Fruit fly (Drosophila melanogaster) whole organism, embryonic: ENCODE measurements around the gene Tlk.

Source experiments
- Asciz ChIP-seq: fragments of 200-800 bp; sonication (Bioruptor generic); optimal IDR thresholded peaks from 2 replicates; lab custom pipeline; 2017; ENCODE audit warnings: missing biosample characterization, mild to moderate bottlenecking, missing genetic modification characterization, missing genetic modification reagents
- Atf6 ChIP-seq: fragments of 200-800 bp; sonication (Bioruptor generic); IDR thresholded peaks from 2 replicates; pipeline ENCODE4 v1.3.6; 2022; ENCODE audit warnings: missing biosample characterization, missing genetic modification characterization
- Blimp-1 ChIP-seq: fragments of 200-800 bp; sonication (Bioruptor generic); optimal IDR thresholded peaks from 3 replicates; lab custom pipeline; 2018; ENCODE audit warnings: missing biosample characterization, missing genetic modification characterization, mild to moderate bottlenecking, moderate library complexity, missing genetic modification reagents
- CG12219 ChIP-seq: fragments of 200-800 bp; sonication (Bioruptor generic); optimal IDR thresholded peaks from 3 replicates; lab custom pipeline; 2018; ENCODE audit warnings: missing biosample characterization, mild to moderate bottlenecking, missing genetic modification characterization
- CG12299 ChIP-seq: fragments of 200-800 bp; sonication (Bioruptor generic); optimal IDR thresholded peaks from 2 replicates; lab custom pipeline; 2018; ENCODE audit warnings: missing biosample characterization, mild to moderate bottlenecking, missing genetic modification characterization
- CG13296 ChIP-seq: fragments of 200-800 bp; sonication (Bioruptor generic); optimal IDR thresholded peaks from 3 replicates; lab custom pipeline; 2018; ENCODE audit warnings: missing biosample characterization, mild to moderate bottlenecking, missing genetic modification characterization
- CG13424 ChIP-seq: fragments of 200-800 bp; sonication (Bioruptor generic); optimal IDR thresholded peaks from 2 replicates; lab custom pipeline; 2019; ENCODE audit warnings: missing biosample characterization, mild to moderate bottlenecking, missing genetic modification characterization, moderate library complexity
- CG13894 ChIP-seq: fragments of 200-800 bp; sonication (Bioruptor generic); optimal IDR thresholded peaks from 3 replicates; lab custom pipeline; 2018; ENCODE audit warnings: missing biosample characterization, mild to moderate bottlenecking, missing genetic modification characterization, moderate library complexity
- CG18599 ChIP-seq: fragments of 200-800 bp; sonication (Bioruptor generic); optimal IDR thresholded peaks from 3 replicates; lab custom pipeline; 2017; ENCODE audit warnings: missing biosample characterization, missing genetic modification characterization, mild to moderate bottlenecking, moderate library complexity, missing genetic modification reagents
- CG2116 ChIP-seq: fragments of 200-800 bp; sonication (Bioruptor generic); optimal IDR thresholded peaks from 3 replicates; lab custom pipeline; 2018; ENCODE audit warnings: missing biosample characterization, mild to moderate bottlenecking, missing genetic modification characterization
- CG2202 ChIP-seq: fragments of 200-800 bp; sonication (Bioruptor generic); optimal IDR thresholded peaks from 2 replicates; lab custom pipeline; 2018; ENCODE audit warnings: missing biosample characterization, mild to moderate bottlenecking, missing genetic modification characterization
- CG3281 ChIP-seq: fragments of 200-800 bp; sonication (Bioruptor generic); optimal IDR thresholded peaks from 3 replicates; lab custom pipeline; 2017; ENCODE audit warnings: missing biosample characterization, mild to moderate bottlenecking, missing genetic modification characterization
- CG3407 ChIP-seq: fragments of 200-800 bp; sonication (Bioruptor generic); optimal IDR thresholded peaks from 2 replicates; lab custom pipeline; 2018; ENCODE audit warnings: missing biosample characterization, mild to moderate bottlenecking, missing genetic modification characterization
- CG34422 ChIP-seq: fragments of 200-800 bp; sonication (Bioruptor generic); IDR thresholded peaks from 3 replicates; pipeline ENCODE4 v1.3.6; 2022; ENCODE audit warnings: missing biosample characterization, missing genetic modification characterization
- CG4404 ChIP-seq: fragments of 200-800 bp; sonication (Bioruptor generic); IDR thresholded peaks from 2 replicates; pipeline ENCODE4 v1.3.6; 2022; ENCODE audit warnings: missing biosample characterization, missing genetic modification characterization
- CG7745 ChIP-seq: fragments of 200-800 bp; sonication (Bioruptor generic); optimal IDR thresholded peaks from 2 replicates; lab custom pipeline; 2018; ENCODE audit warnings: missing biosample characterization, mild to moderate bottlenecking, missing genetic modification characterization, moderate library complexity
- CG7928 ChIP-seq: fragments of 200-800 bp; sonication (Bioruptor generic); optimal IDR thresholded peaks from 2 replicates; lab custom pipeline; 2017; ENCODE audit warnings: missing biosample characterization, mild to moderate bottlenecking, missing genetic modification characterization
- CG9215 ChIP-seq: fragments of 200-800 bp; sonication (Bioruptor generic); IDR thresholded peaks from 2 replicates; pipeline ENCODE4 v1.3.6; 2022; ENCODE audit warnings: missing biosample characterization, missing genetic modification characterization
- D ChIP-seq, 2 experiments: fragments of 200-800 bp in 1 of 2; fragments of >200 bp in 1 of 2; sonication (Bioruptor generic) in 1 of 2; optimal IDR thresholded peaks; 2 replicates in 1 of 2; 3 replicates in 1 of 2; lab custom pipeline; 2017; ENCODE audit warnings: mild to moderate bottlenecking in 1 of 2, missing biosample characterization in 1 of 2, missing genetic modification characterization in 1 of 2, missing genetic modification reagents in 1 of 2
- Dref ChIP-seq: fragments of 200-800 bp; sonication (Bioruptor generic); IDR thresholded peaks from 2 replicates; pipeline ENCODE4 v1.3.6; 2022; ENCODE audit warnings: missing biosample characterization, missing genetic modification characterization
- Ets65A ChIP-seq: fragments of 200-800 bp; sonication (Bioruptor generic); peaks from one replicate; lab custom pipeline; 2016; ENCODE audit warnings: missing biosample characterization, missing genetic modification characterization
- H15 ChIP-seq: fragments of 200-800 bp; sonication (Bioruptor generic); IDR thresholded peaks from 3 replicates; pipeline ENCODE4 v1.3.6; 2022; ENCODE audit warnings: missing biosample characterization, missing genetic modification characterization
- HLH4C ChIP-seq: fragments of 200-800 bp; sonication (Bioruptor generic); IDR thresholded peaks from 3 replicates; pipeline ENCODE4 v1.3.6; 2022; ENCODE audit warnings: missing biosample characterization, missing genetic modification characterization; ENCODE audit not compliant: partially characterized antibody
- Hr51 ChIP-seq, 2 experiments: fragments of 200-800 bp; sonication (Bioruptor generic); optimal IDR thresholded peaks; 2 replicates in 1 of 2; 3 replicates in 1 of 2; lab custom pipeline; 2016 to 2018; ENCODE audit warnings: missing biosample characterization in 2 of 2, missing genetic modification characterization in 2 of 2, mild to moderate bottlenecking in 1 of 2, moderate library complexity in 1 of 2
- Hr78 ChIP-seq, 2 experiments: fragments of 200-800 bp in 1 of 2; fragments of >200 bp in 1 of 2; sonication (Bioruptor generic) in 1 of 2; optimal IDR thresholded peaks; 2 replicates each; lab custom pipeline; 2017 to 2019; ENCODE audit warnings: missing biosample characterization in 2 of 2, missing genetic modification characterization in 2 of 2, mild to moderate bottlenecking in 1 of 2, moderate library complexity in 1 of 2
- Hsf ChIP-seq: fragments of 200-800 bp; sonication (Bioruptor generic); optimal IDR thresholded peaks from 3 replicates; lab custom pipeline; 2016; ENCODE audit warnings: missing biosample characterization, missing genetic modification characterization
- NfI ChIP-seq: fragments of 200-800 bp; sonication (Bioruptor generic); optimal IDR thresholded peaks from 3 replicates; lab custom pipeline; 2018; ENCODE audit warnings: missing biosample characterization, mild to moderate bottlenecking, missing genetic modification characterization, moderate library complexity
- Optix ChIP-seq: fragments of 200-800 bp; sonication (Bioruptor generic); IDR thresholded peaks from 3 replicates; pipeline ENCODE4 v1.3.6; 2022; ENCODE audit warnings: missing biosample characterization, missing genetic modification characterization
- Pdp1 ChIP-seq, 2 experiments: fragments of 200-800 bp; sonication (Bioruptor generic); optimal IDR thresholded peaks; 3 replicates each; lab custom pipeline; 2016; ENCODE audit warnings: missing biosample characterization in 2 of 2, missing genetic modification characterization in 2 of 2, mild to moderate bottlenecking in 1 of 2, moderate library complexity in 1 of 2
- Poxn ChIP-seq: fragments of 200-800 bp; sonication (Bioruptor generic); IDR thresholded peaks from 2 replicates; pipeline ENCODE4 v1.3.6; 2022; ENCODE audit warnings: missing biosample characterization, missing genetic modification characterization
- Sox100B ChIP-seq: fragments of 200-800 bp; sonication (Bioruptor generic); optimal IDR thresholded peaks from 3 replicates; lab custom pipeline; 2018; ENCODE audit warnings: missing biosample characterization, mild to moderate bottlenecking, missing genetic modification characterization
- Sox102F ChIP-seq: fragments of 200-800 bp; sonication (Bioruptor generic); optimal IDR thresholded peaks from 2 replicates; lab custom pipeline; 2018; ENCODE audit warnings: missing biosample characterization, mild to moderate bottlenecking, missing genetic modification characterization, moderate library complexity
- ap ChIP-seq: fragments of 200-800 bp; sonication (Bioruptor generic); IDR thresholded peaks from 2 replicates; pipeline ENCODE4 v1.3.6; 2022; ENCODE audit warnings: missing biosample characterization, missing genetic modification characterization
- cwo ChIP-seq: fragments of 200-800 bp; sonication (Bioruptor generic); optimal IDR thresholded peaks from 3 replicates; lab custom pipeline; 2017; ENCODE audit warnings: missing biosample characterization, missing genetic modification characterization, mild to moderate bottlenecking, moderate library complexity, missing genetic modification reagents
- dati ChIP-seq: fragments of 200-800 bp; sonication (Bioruptor generic); IDR thresholded peaks from 2 replicates; pipeline ENCODE4 v1.3.6; 2022; ENCODE audit warnings: missing biosample characterization, missing genetic modification characterization
- fu2 ChIP-seq: fragments of 200-800 bp; sonication (Bioruptor generic); optimal IDR thresholded peaks from 2 replicates; lab custom pipeline; 2016; ENCODE audit warnings: missing biosample characterization, missing genetic modification characterization
- gcm2 ChIP-seq: fragments of 200-800 bp; sonication (Bioruptor generic); optimal IDR thresholded peaks from 2 replicates; lab custom pipeline; 2016; ENCODE audit warnings: missing biosample characterization, missing genetic modification characterization
- gsb-n ChIP-seq: fragments of 200-800 bp; sonication (Bioruptor generic); optimal IDR thresholded peaks from 3 replicates; lab custom pipeline; 2018; ENCODE audit warnings: missing biosample characterization, mild to moderate bottlenecking, missing genetic modification characterization
- ind ChIP-seq: fragments of 200-800 bp; sonication (Bioruptor generic); optimal IDR thresholded peaks from 3 replicates; lab custom pipeline; 2016; ENCODE audit warnings: missing biosample characterization, missing genetic modification characterization
- jigr1 ChIP-seq: fragments of 200-800 bp; sonication (Bioruptor generic); IDR thresholded peaks from 3 replicates; pipeline ENCODE4 v1.3.6; 2022; ENCODE audit warnings: missing biosample characterization, missing genetic modification characterization
- kay ChIP-seq: fragments of 200-800 bp; sonication (Bioruptor generic); optimal IDR thresholded peaks from 2 replicates; lab custom pipeline; 2016; ENCODE audit warnings: missing biosample characterization, missing genetic modification characterization
- lola ChIP-seq, 3 experiments: fragments of >200 bp in 2 of 3; fragments of 200-800 bp in 1 of 3; sonication (Bioruptor generic) in 1 of 3; optimal IDR thresholded peaks; 2 replicates each; lab custom pipeline; 2017 to 2019; ENCODE audit warnings: missing biosample characterization in 3 of 3, missing genetic modification characterization in 3 of 3, mild to moderate bottlenecking in 1 of 3, moderate library complexity in 1 of 3
- nmo ChIP-seq: fragments of 200-800 bp; sonication (Bioruptor generic); optimal IDR thresholded peaks from 2 replicates; lab custom pipeline; 2018; ENCODE audit warnings: missing biosample characterization, mild to moderate bottlenecking, missing genetic modification characterization, moderate library complexity
- onecut ChIP-seq: fragments of 200-800 bp; sonication (Bioruptor generic); IDR thresholded peaks from 2 replicates; pipeline ENCODE4 v1.3.6; 2022; ENCODE audit warnings: missing biosample characterization, missing genetic modification characterization
- pros ChIP-seq: fragments of 200-800 bp; sonication (Bioruptor generic); optimal IDR thresholded peaks from 3 replicates; lab custom pipeline; 2019; ENCODE audit warnings: missing biosample characterization, mild to moderate bottlenecking, missing genetic modification characterization, moderate library complexity
- scrt ChIP-seq: fragments of 200-800 bp; sonication (Bioruptor generic); optimal IDR thresholded peaks from 2 replicates; lab custom pipeline; 2018; ENCODE audit warnings: missing biosample characterization, mild to moderate bottlenecking, missing genetic modification characterization, moderate library complexity
- sd ChIP-seq: fragments of 200-800 bp; sonication (Bioruptor generic); optimal IDR thresholded peaks from 3 replicates; lab custom pipeline; 2018; ENCODE audit warnings: missing biosample characterization, mild to moderate bottlenecking, missing genetic modification characterization, moderate library complexity
- seq ChIP-seq: fragments of 200-800 bp; sonication (Bioruptor generic); IDR thresholded peaks from 2 replicates; pipeline ENCODE4 v1.3.6; 2022; ENCODE audit warnings: missing biosample characterization, missing genetic modification characterization
- sisA ChIP-seq: fragments of 200-800 bp; sonication (Bioruptor generic); IDR thresholded peaks from 2 replicates; pipeline ENCODE4 v1.3.6; 2022; ENCODE audit warnings: missing biosample characterization, missing genetic modification characterization

The Tlk gene

DNA sequence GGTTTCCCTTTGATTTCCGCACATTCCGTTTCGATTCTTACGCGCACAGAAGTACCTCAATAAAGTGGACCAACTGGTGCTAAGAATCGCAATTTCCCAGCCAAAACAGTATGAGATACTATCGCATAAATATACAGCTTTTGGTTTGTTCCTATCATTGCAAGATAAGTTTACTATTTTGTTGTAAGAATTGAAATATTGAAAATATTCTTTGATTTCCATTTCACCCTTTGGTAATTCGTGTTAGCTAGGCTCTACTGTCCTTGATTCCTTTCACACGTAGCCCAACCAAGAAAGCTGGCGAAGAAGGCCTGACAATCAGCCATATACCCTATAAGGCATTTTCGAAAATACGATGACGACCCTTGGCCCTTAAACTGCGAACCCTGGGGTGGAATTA lies 29.2 kb upstream of the Tlk start (continued):
- 0 out of 3 replicates have a peak, but pooled peaks have one; percentile 22 for TF ChIP-seq H15 (GFP tag; lab: Robert Waterston, UW)
- TF ChIP-seq fu2 (GFP tag; lab: Kevin White, UChicago): no peak
- peak; percentile 39 for TF ChIP-seq ind (GFP tag; lab: Kevin White, UChicago)
- no peak for TF ChIP-seq Hr78 (GFP tag; optimal IDR thresholded peaks at IDR 0.05; lab: Kevin White, UChicago)
- TF ChIP-seq Hr51 (GFP tag; optimal IDR thresholded peaks at IDR 0.05; lab: Kevin White, UChicago): peak in 1 of 2 experiments; percentile 45
- TF ChIP-seq nmo (GFP tag; lab: Kevin White, UChicago): peak; percentile 50
- TF ChIP-seq Ets65A: peak; percentile 43
- TF ChIP-seq HLH4C (GFP tag; lab: Robert Waterston, UW): no peak
- peak; percentile 57; the same call in 2 of the 3 replicates for TF ChIP-seq CG34422 (GFP tag; lab: Robert Waterston, UW)
- TF ChIP-seq Sox102F: peak; percentile 53
- TF ChIP-seq CG18599 (GFP tag; lab: Kevin White, UChicago): peak; percentile 68
- no peak for TF ChIP-seq Dref (GFP tag; lab: Robert Waterston, UW)
- TF ChIP-seq CG2202: peak; percentile 31
- peak; percentile 32 for TF ChIP-seq Sox100B (GFP tag; lab: Kevin White, UChicago)
- peak; percentile 40 for TF ChIP-seq NfI (GFP tag; lab: Kevin White, UChicago)
- TF ChIP-seq cwo (GFP tag; lab: Kevin White, UChicago): no peak
- TF ChIP-seq CG12219: peak; percentile 41
- peak; percentile 54; the same call in 1 of the 2 replicates for TF ChIP-seq CG4404
- TF ChIP-seq gsb-n (tag; lab: Kevin White, UChicago): peak; percentile 54
- no peak for TF ChIP-seq CG7928
- TF ChIP-seq jigr1 (GFP tag; lab: Robert Waterston, UW): no peak
- 0 out of 3 replicates have a peak, but pooled peaks have one; percentile 35 for TF ChIP-seq Optix (GFP tag; lab: Robert Waterston, UW)
- no peak for TF ChIP-seq Atf6
- no peak for TF ChIP-seq onecut (GFP tag; lab: Robert Waterston, UW)
- TF ChIP-seq CG9215 (GFP tag; lab: Robert Waterston, UW): 0 out of 2 replicates have a peak, but pooled peaks have one; percentile 8
- TF ChIP-seq lola (GFP tag; optimal IDR thresholded peaks at IDR 0.05; lab: Kevin White, UChicago): peak in 1 of 3 experiments; percentile 40
- no peak for TF ChIP-seq Asciz (GFP tag; lab: Kevin White, UChicago)
- TF ChIP-seq CG7745 (tag; lab: Kevin White, UChicago): no peak
- TF ChIP-seq CG13424 (tag; lab: Kevin White, UChicago): peak; percentile 59
- peak; percentile 50 for TF ChIP-seq sd (tag; lab: Kevin White, UChicago)
- peak; percentile 98 for TF ChIP-seq pros
- TF ChIP-seq ap (GFP tag; lab: Robert Waterston, UW): no peak
- TF ChIP-seq CG13894 (tag; lab: Kevin White, UChicago): peak; percentile 66
- TF ChIP-seq CG12299 (tag; lab: Kevin White, UChicago): no peak
- TF ChIP-seq D (optimal IDR thresholded peaks at IDR 0.05; lab: Kevin White, UChicago): no peak
- peak; percentile 21 for TF ChIP-seq D (GFP tag; optimal IDR thresholded peaks at IDR 0.05; lab: Kevin White, UChicago)
- peak; percentile 53 for TF ChIP-seq Blimp-1 (GFP tag; lab: Kevin White, UChicago)
- peak; percentile 40 for TF ChIP-seq scrt (GFP tag; lab: Kevin White, UChicago)
- TF ChIP-seq sisA (GFP tag; lab: Robert Waterston, UW): peak; percentile 51
- TF ChIP-seq gcm2 (GFP tag; lab: Kevin White, UChicago): no peak
- no peak for TF ChIP-seq Poxn
- peak; percentile 33 for TF ChIP-seq Hsf (GFP tag; lab: Kevin White, UChicago)
- TF ChIP-seq CG3281 (GFP tag; lab: Kevin White, UChicago): peak; percentile 36
- no peak for TF ChIP-seq kay (GFP tag; lab: Kevin White, UChicago)
- TF ChIP-seq Pdp1 (GFP tag; optimal IDR thresholded peaks at IDR 0.05; lab: Kevin White, UChicago): peak in 1 of 2 experiments; percentile 43
- TF ChIP-seq CG3407 (GFP tag; lab: Kevin White, UChicago): peak; percentile 30
- no peak for TF ChIP-seq CG2116
- peak; percentile 26; the same call in 1 of the 2 replicates for TF ChIP-seq seq
- TF ChIP-seq dati: no peak
- peak; percentile 3 for TF ChIP-seq CG13296 (GFP tag; lab: Kevin White, UChicago)
